Fruit fly (Drosophila melanogaster): ENCODE measurements around the gene CG14352.

Gene CG14352

dm6 chr2L:1638650-1639549, 27.7 kb downstream of the CG14352 start (continued):
- no peak for TF ChIP-seq Sox15 (GFP tag; optimal IDR thresholded peaks at IDR 0.05)
- TF ChIP-seq Eip75B (GFP tag; optimal IDR thresholded peaks at IDR 0.05) = no peak
- peak; percentile 42 for TF ChIP-seq CG3032 (tag; optimal IDR thresholded peaks at IDR 0.05)
- TF ChIP-seq topi (GFP tag; optimal IDR thresholded peaks at IDR 0.05) = no peak
- TF ChIP-seq ss (GFP tag; optimal IDR thresholded peaks at IDR 0.05) = peak in 1 of 2 experiments; percentile 16
- peak; percentile 38 for TF ChIP-seq spab (GFP tag; optimal IDR thresholded peaks at IDR 0.05)
- TF ChIP-seq net (GFP tag; optimal IDR thresholded peaks at IDR 0.05) = no peak
- no peak for TF ChIP-seq CG4318 (GFP tag; optimal IDR thresholded peaks at IDR 0.05)
- TF ChIP-seq CG6276 (GFP tag; optimal IDR thresholded peaks at IDR 0.05) = peak; percentile 70
- no peak for TF ChIP-seq esn (GFP tag; optimal IDR thresholded peaks at IDR 0.05)
- TF ChIP-seq Eip78C (GFP tag) = peak; percentile 87
- TF ChIP-seq CG9139 (GFP tag; optimal IDR thresholded peaks at IDR 0.05) = no peak
- TF ChIP-seq Blimp-1 (GFP tag; optimal IDR thresholded peaks at IDR 0.05) = no peak
- TF ChIP-seq CG8119 (GFP tag; IDR thresholded peaks at IDR 0.05) = peak; percentile 82
- TF ChIP-seq Ets21C (GFP tag; optimal IDR thresholded peaks at IDR 0.05) = no peak

DNA sequence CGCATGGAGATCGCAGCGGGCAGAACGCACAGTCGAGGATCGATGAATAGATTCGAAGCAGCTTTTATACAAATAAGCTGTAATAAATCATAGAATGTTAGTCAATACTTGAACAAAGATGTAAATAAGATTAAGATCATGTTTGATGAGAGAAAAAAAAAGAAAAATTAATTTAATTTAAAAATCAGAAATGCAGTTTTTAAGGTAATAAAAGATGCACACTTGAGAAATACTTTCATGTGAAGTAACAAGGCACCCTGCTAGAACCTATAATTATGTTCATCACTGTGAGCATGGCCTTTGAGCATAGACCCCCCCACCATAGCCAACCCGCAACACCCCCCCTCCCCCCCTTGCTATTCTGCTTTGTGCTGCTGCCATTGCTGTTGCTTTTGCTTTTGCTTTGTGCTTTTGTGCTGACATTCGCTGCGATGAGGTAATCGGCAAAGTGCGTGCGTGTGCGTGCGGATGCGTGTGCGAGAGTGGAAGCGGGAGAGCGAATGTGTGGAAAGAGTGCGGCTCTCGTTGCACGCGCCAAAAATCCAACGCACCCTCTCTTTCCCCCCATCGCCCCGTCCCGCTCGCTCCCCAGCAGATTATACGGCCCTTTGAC, 32.1 kb downstream of the CG14352 start:
- peak; percentile 55 for TF ChIP-seq CG7368 (GFP tag; optimal IDR thresholded peaks at IDR 0.05)
- peak; percentile 63 for TF ChIP-seq topi (GFP tag; optimal IDR thresholded peaks at IDR 0.05)
- TF ChIP-seq Lpt (GFP tag; optimal IDR thresholded peaks at IDR 0.05) = peak; percentile 13
- TF ChIP-seq ss (GFP tag; optimal IDR thresholded peaks at IDR 0.05) = peak; percentile 74 to 75
- peak; percentile 38 for TF ChIP-seq Ets21C (GFP tag; optimal IDR thresholded peaks at IDR 0.05)
- no peak for TF ChIP-seq Blimp-1 (GFP tag; optimal IDR thresholded peaks at IDR 0.05)
- no peak; the same call in 1 of the 2 replicates for TF ChIP-seq Gug (GFP tag; IDR thresholded peaks at IDR 0.05)
- TF ChIP-seq Hr4 (GFP tag; optimal IDR thresholded peaks at IDR 0.05) = peak; percentile 7
- peak; percentile 64 for TF ChIP-seq achi (GFP tag; optimal IDR thresholded peaks at IDR 0.05)
- no peak for TF ChIP-seq CG6854 (GFP tag; optimal IDR thresholded peaks at IDR 0.05)
- peak; percentile 60 for TF ChIP-seq CG32006 (GFP tag; optimal IDR thresholded peaks at IDR 0.05)
- peak; percentile 61 for TF ChIP-seq Eip75B (GFP tag; optimal IDR thresholded peaks at IDR 0.05)
- peak; percentile 59 for TF ChIP-seq CG6792 (GFP tag; optimal IDR thresholded peaks at IDR 0.05)
- TF ChIP-seq CG15336 (GFP tag; IDR thresholded peaks at IDR 0.05) = peak; percentile 53
- peak; percentile 80 for TF ChIP-seq dsx (GFP tag; optimal IDR thresholded peaks at IDR 0.05; ENCODE audit: poor library complexity, severe bottlenecking)
- peak; percentile 84 for TF ChIP-seq CG3032 (tag; optimal IDR thresholded peaks at IDR 0.05)
- TF ChIP-seq CG31627 (GFP tag; optimal IDR thresholded peaks at IDR 0.05) = peak; percentile 49
- no peak for TF ChIP-seq eg (GFP tag; IDR thresholded peaks at IDR 0.05)
- peak; percentile 86 for TF ChIP-seq Eip78C (GFP tag)
- TF ChIP-seq CG6276 (GFP tag; optimal IDR thresholded peaks at IDR 0.05) = peak; percentile 20
- TF ChIP-seq CG8632 (GFP tag; optimal IDR thresholded peaks at IDR 0.05) = peak; percentile 46
- peak; percentile 78 for TF ChIP-seq spab (GFP tag; optimal IDR thresholded peaks at IDR 0.05)
- TF ChIP-seq OdsH (GFP tag; optimal IDR thresholded peaks at IDR 0.05) = peak; percentile 62
- TF ChIP-seq CG10669 (GFP tag; optimal IDR thresholded peaks at IDR 0.05) = peak; percentile 74
- peak; percentile 46 for TF ChIP-seq Hr39 (GFP tag; optimal IDR thresholded peaks at IDR 0.05)
- peak; percentile 11 for TF ChIP-seq CG16779 (tag; optimal IDR thresholded peaks at IDR 0.05)
- peak; percentile 76 for TF ChIP-seq Met (GFP tag; optimal IDR thresholded peaks at IDR 0.05)
- TF ChIP-seq CG11762 (GFP tag; optimal IDR thresholded peaks at IDR 0.05; ENCODE audit: insufficient read depth) = peak; percentile 59
- peak; percentile 53 for TF ChIP-seq net (GFP tag; optimal IDR thresholded peaks at IDR 0.05)
- TF ChIP-seq Sox102F (GFP tag; optimal IDR thresholded peaks at IDR 0.05) = peak; percentile 34
- peak; percentile 69 for TF ChIP-seq esn (GFP tag; optimal IDR thresholded peaks at IDR 0.05)
- TF ChIP-seq Smox (GFP tag; optimal IDR thresholded peaks at IDR 0.05) = peak; percentile 34
- no peak for TF ChIP-seq fd85E (GFP tag; optimal IDR thresholded peaks at IDR 0.05)
- peak; percentile 74 for TF ChIP-seq CG10631 (GFP tag; optimal IDR thresholded peaks at IDR 0.05)
- TF ChIP-seq salr (GFP tag; optimal IDR thresholded peaks at IDR 0.05) = peak; percentile 9 to 33
- peak; percentile 69 for TF ChIP-seq CG1621 (tag; optimal IDR thresholded peaks at IDR 0.05)
- peak; percentile 15 for TF ChIP-seq CG8319 (GFP tag; optimal IDR thresholded peaks at IDR 0.05)
- TF ChIP-seq Sox15 (GFP tag; optimal IDR thresholded peaks at IDR 0.05) = peak; percentile 28
- no peak for TF ChIP-seq Hr38 (GFP tag; optimal IDR thresholded peaks at IDR 0.05)
- peak; percentile 68; the same call in 2 of the 3 replicates for TF ChIP-seq CG6163 (GFP tag; IDR thresholded peaks at IDR 0.05)
- TF ChIP-seq CG4318 (GFP tag; optimal IDR thresholded peaks at IDR 0.05) = no peak
- peak; percentile 71; the same call in 2 of the 3 replicates for TF ChIP-seq CG8119 (GFP tag; IDR thresholded peaks at IDR 0.05)
- TF ChIP-seq CG11294 (GFP tag; IDR thresholded peaks at IDR 0.05) = no peak

All from whole organism, prepupa.